Worm (Caenorhabditis elegans) whole organism, young adult: ENCODE measurements around the gene E04F6.9.

Experiments used
- him-1 ChIP-seq: sonication (generic microtip); optimal IDR thresholded peaks from 2 replicates; lab custom pipeline; 2016; ENCODE audit warnings: missing genotype, missing genetic modification reagents, missing genetic modification characterization, missing compliant biosample characterization
- nhr-80 ChIP-seq: sonication (generic microtip); optimal IDR thresholded peaks from 2 replicates; lab custom pipeline; 2016; ENCODE audit warnings: missing genetic modification characterization, missing compliant biosample characterization

- TF ChIP-seq nhr-80 (tag; lab: Kevin White, UChicago) (peak; percentile 7), him-1 (tag; lab: Kevin White, UChicago) (no peak)
These were observed 30.8 kb upstream of the E04F6.9 start for ce11 chrII:7242754-7243153.
